Fruit fly (Drosophila melanogaster) whole organism, embryonic: ENCODE measurements around the gene CG7011.
A peak's percentile ranks its signal among the peaks of the same experiment; 100 is the strongest.

Source experiments
- ATbp ChIP-seq: fragments of 200-800 bp; sonication (Bioruptor generic); optimal IDR thresholded peaks from 2 replicates; lab custom pipeline; 2017; ENCODE audit warnings: missing biosample characterization, mild to moderate bottlenecking, missing genetic modification characterization, missing genetic modification reagents
- Abd-B ChIP-seq: fragments of 200-800 bp; sonication (Bioruptor generic); optimal IDR thresholded peaks from 2 replicates; lab custom pipeline; 2018; ENCODE audit warnings: missing biosample characterization, mild to moderate bottlenecking, missing genetic modification characterization, moderate library complexity
- Ada2b ChIP-seq: fragments of 200-800 bp; sonication (Bioruptor generic); IDR thresholded peaks from 2 replicates; pipeline ENCODE4 v1.3.6; 2022; ENCODE audit warnings: missing biosample characterization, missing genetic modification characterization
- Atf-2 ChIP-seq: fragments of 200-800 bp; sonication (Bioruptor generic); optimal IDR thresholded peaks from 2 replicates; lab custom pipeline; 2016; ENCODE audit warnings: missing biosample characterization, missing genetic modification characterization
- Atf6 ChIP-seq: fragments of 200-800 bp; sonication (Bioruptor generic); IDR thresholded peaks from 2 replicates; pipeline ENCODE4 v1.3.6; 2022; ENCODE audit warnings: missing biosample characterization, missing genetic modification characterization
- CG10267 ChIP-seq: fragments of 200-800 bp; sonication (Bioruptor generic); optimal IDR thresholded peaks from 2 replicates; lab custom pipeline; 2018; ENCODE audit warnings: missing biosample characterization, mild to moderate bottlenecking, missing genetic modification characterization, moderate library complexity
- CG10565 ChIP-seq: fragments of 200-800 bp; sonication (Bioruptor generic); optimal IDR thresholded peaks from 3 replicates; lab custom pipeline; 2016; ENCODE audit warnings: missing biosample characterization, mild to moderate bottlenecking, missing genetic modification characterization
- CG11247 ChIP-seq: fragments of 200-800 bp; sonication (Bioruptor generic); IDR thresholded peaks from 2 replicates; pipeline ENCODE4 v1.3.6; 2022; ENCODE audit warnings: missing biosample characterization, missing genetic modification characterization
- CG12744 ChIP-seq: fragments of 200-800 bp; sonication (Bioruptor generic); optimal IDR thresholded peaks from 2 replicates; lab custom pipeline; 2016; ENCODE audit warnings: missing biosample characterization, missing genetic modification characterization
- CG14667 ChIP-seq: fragments of 200-800 bp; sonication (Bioruptor generic); IDR thresholded peaks from 2 replicates; pipeline ENCODE4 v1.3.6; 2022; ENCODE audit warnings: missing biosample characterization, missing genetic modification characterization
- CG14710 ChIP-seq: fragments of 200-800 bp; sonication (Bioruptor generic); optimal IDR thresholded peaks from 3 replicates; lab custom pipeline; 2019; ENCODE audit warnings: missing biosample characterization, mild to moderate bottlenecking, missing genetic modification characterization, moderate library complexity
- CG1529 ChIP-seq: fragments of 200-800 bp; sonication (Bioruptor generic); optimal IDR thresholded peaks from 3 replicates; lab custom pipeline; 2018; ENCODE audit warnings: missing biosample characterization, missing genetic modification characterization
- CG1647 ChIP-seq: fragments of 200-800 bp; sonication (Bioruptor generic); optimal IDR thresholded peaks from 3 replicates; lab custom pipeline; 2016; ENCODE audit warnings: missing biosample characterization, missing genetic modification characterization
- CG16813 ChIP-seq: fragments of 200-800 bp; sonication (Bioruptor generic); IDR thresholded peaks from 3 replicates; pipeline ENCODE4 v1.3.6; 2022; ENCODE audit warnings: missing biosample characterization, missing genetic modification characterization; ENCODE audit not compliant: partially characterized antibody
- CG17186 ChIP-seq: fragments of 200-800 bp; sonication (Bioruptor generic); optimal IDR thresholded peaks from 3 replicates; lab custom pipeline; 2017; ENCODE audit warnings: missing biosample characterization, missing genetic modification reagents, missing genetic modification characterization
- CG17385 ChIP-seq: fragments of 200-800 bp; sonication (Bioruptor generic); optimal IDR thresholded peaks from 3 replicates; lab custom pipeline; 2018; ENCODE audit warnings: missing biosample characterization, mild to moderate bottlenecking, missing genetic modification characterization
- CG18011 ChIP-seq: fragments of 200-800 bp; sonication (Bioruptor generic); optimal IDR thresholded peaks from 2 replicates; lab custom pipeline; 2017; ENCODE audit warnings: missing biosample characterization, missing genetic modification characterization, mild to moderate bottlenecking, moderate library complexity, missing genotype
- CG2712 ChIP-seq: fragments of 200-800 bp; optimal IDR thresholded peaks from 3 replicates; lab custom pipeline; 2019; ENCODE audit warnings: missing biosample characterization, mild to moderate bottlenecking, missing genetic modification characterization, moderate library complexity
- CG3847 ChIP-seq: fragments of 200-800 bp; sonication (Bioruptor generic); IDR thresholded peaks from 2 replicates; pipeline ENCODE4 v1.3.6; 2022; ENCODE audit warnings: missing biosample characterization, missing genetic modification characterization
- CG4282 ChIP-seq: fragments of 200-800 bp; sonication (Bioruptor generic); optimal IDR thresholded peaks from 2 replicates; lab custom pipeline; 2016; ENCODE audit warnings: missing biosample characterization, missing genetic modification characterization
- CG7271 ChIP-seq: fragments of 200-800 bp; sonication (Bioruptor generic); optimal IDR thresholded peaks from 2 replicates; lab custom pipeline; 2018; ENCODE audit warnings: missing biosample characterization, mild to moderate bottlenecking, missing genetic modification characterization, moderate library complexity
- CG8359 ChIP-seq: fragments of 200-800 bp; sonication (Bioruptor generic); optimal IDR thresholded peaks from 2 replicates; lab custom pipeline; 2017; ENCODE audit warnings: missing biosample characterization, mild to moderate bottlenecking, missing genetic modification characterization, borderline replicate concordance
- Dek ChIP-seq: fragments of 200-800 bp; sonication (Bioruptor generic); optimal IDR thresholded peaks from 3 replicates; lab custom pipeline; 2019; ENCODE audit warnings: missing biosample characterization, mild to moderate bottlenecking, missing genetic modification characterization, moderate library complexity
- Dfd ChIP-seq, 2 experiments: fragments of >200 bp; optimal IDR thresholded peaks; 2 replicates each; lab custom pipeline; 2017; ENCODE audit warnings: missing biosample characterization in 2 of 2, missing genetic modification characterization in 2 of 2
- Dip2 ChIP-seq: fragments of 200-800 bp; sonication (Bioruptor generic); IDR thresholded peaks from 2 replicates; pipeline ENCODE4 v1.3.6; 2022; ENCODE audit warnings: missing biosample characterization, missing genetic modification characterization
- Dref ChIP-seq: fragments of 200-800 bp; sonication (Bioruptor generic); IDR thresholded peaks from 2 replicates; pipeline ENCODE4 v1.3.6; 2022; ENCODE audit warnings: missing biosample characterization, missing genetic modification characterization
- Fer1 ChIP-seq: fragments of 200-800 bp; sonication (Bioruptor generic); optimal IDR thresholded peaks from 2 replicates; lab custom pipeline; 2017; ENCODE audit warnings: missing biosample characterization, mild to moderate bottlenecking, missing genetic modification characterization
- GATAe ChIP-seq: fragments of 200-800 bp; sonication (Bioruptor generic); conservative IDR thresholded peaks from 2 replicates; pipeline ENCODE4 v1.3.6; 2022; ENCODE audit warnings: missing biosample characterization, missing genetic modification characterization
- H15 ChIP-seq: fragments of 200-800 bp; sonication (Bioruptor generic); IDR thresholded peaks from 3 replicates; pipeline ENCODE4 v1.3.6; 2022; ENCODE audit warnings: missing biosample characterization, missing genetic modification characterization
- Spps ChIP-seq: fragments of 200-800 bp; sonication (Bioruptor generic); optimal IDR thresholded peaks from 2 replicates; lab custom pipeline; 2018; ENCODE audit warnings: missing biosample characterization, mild to moderate bottlenecking, missing genetic modification characterization
- Sry-β ChIP-seq: fragments of 200-800 bp; sonication (Bioruptor generic); optimal IDR thresholded peaks from 2 replicates; lab custom pipeline; 2018; ENCODE audit warnings: missing biosample characterization, mild to moderate bottlenecking, missing genetic modification characterization, moderate library complexity
- YL-1 ChIP-seq: fragments of 200-800 bp; sonication (Bioruptor generic); optimal IDR thresholded peaks from 3 replicates; lab custom pipeline; 2017; ENCODE audit warnings: missing biosample characterization, mild to moderate bottlenecking, missing genetic modification characterization
- aop ChIP-seq: fragments of 200-800 bp; sonication (Bioruptor generic); IDR thresholded peaks from 2 replicates; pipeline ENCODE4 v1.3.6; 2022; ENCODE audit warnings: missing biosample characterization, missing genetic modification characterization
- ara ChIP-seq: fragments of 200-800 bp; sonication (Bioruptor generic); IDR thresholded peaks from 2 replicates; pipeline ENCODE4 v1.3.6; 2022; ENCODE audit warnings: missing biosample characterization, missing genetic modification characterization
- bcd ChIP-seq: fragments of 200-800 bp; sonication (Bioruptor generic); optimal IDR thresholded peaks from 2 replicates; lab custom pipeline; 2017; ENCODE audit warnings: missing biosample characterization, mild to moderate bottlenecking, missing genetic modification characterization
- bowl ChIP-seq: fragments of 200-800 bp; sonication (Bioruptor generic); IDR thresholded peaks from 2 replicates; pipeline ENCODE4 v1.3.6; 2022; ENCODE audit warnings: missing biosample characterization, missing genetic modification characterization
- ci ChIP-seq: fragments of 200-800 bp; sonication (Bioruptor generic); IDR thresholded peaks from 3 replicates; pipeline ENCODE4 v1.3.6; 2022; ENCODE audit warnings: missing biosample characterization, missing genetic modification characterization
- crp ChIP-seq, 2 experiments: fragments of 200-800 bp; sonication (Bioruptor generic); optimal IDR thresholded peaks; 2 replicates in 1 of 2; 3 replicates in 1 of 2; lab custom pipeline; 2017; ENCODE audit warnings: missing biosample characterization in 2 of 2, missing genetic modification characterization in 2 of 2, mild to moderate bottlenecking in 1 of 2, moderate library complexity in 1 of 2
- disco-r ChIP-seq: fragments of 200-800 bp; sonication (Bioruptor generic); optimal IDR thresholded peaks from 2 replicates; lab custom pipeline; 2016; ENCODE audit warnings: missing biosample characterization, missing genetic modification characterization
- eve ChIP-seq, 2 experiments: fragments of >200 bp; optimal IDR thresholded peaks; 2 replicates each; lab custom pipeline; 2017; ENCODE audit warnings: missing biosample characterization in 2 of 2, missing genetic modification characterization in 2 of 2
- fru ChIP-seq: fragments of >200 bp; optimal IDR thresholded peaks from 2 replicates; lab custom pipeline; 2017
- grau ChIP-seq: fragments of 200-800 bp; optimal IDR thresholded peaks from 3 replicates; lab custom pipeline; 2019; ENCODE audit warnings: missing biosample characterization, mild to moderate bottlenecking, missing genetic modification characterization, moderate library complexity
- oc ChIP-seq: fragments of 200-800 bp; sonication (Bioruptor generic); optimal IDR thresholded peaks from 2 replicates; lab custom pipeline; 2018; ENCODE audit warnings: missing biosample characterization, mild to moderate bottlenecking, missing genetic modification characterization, moderate library complexity
- pan ChIP-seq, 4 experiments: fragments of >200 bp in 3 of 4; fragments of 200-800 bp in 1 of 4; sonication (Bioruptor generic) in 1 of 4; optimal IDR thresholded peaks in 3 of 4; IDR thresholded peaks in 1 of 4; 2 replicates each; pipeline versions ENCODE4 v1.3.6 to Lab custom; 2017 to 2022; ENCODE audit warnings: missing biosample characterization in 2 of 4, missing genetic modification characterization in 2 of 4, mixed read lengths in 1 of 4
- pros ChIP-seq: fragments of 200-800 bp; sonication (Bioruptor generic); optimal IDR thresholded peaks from 3 replicates; lab custom pipeline; 2019; ENCODE audit warnings: missing biosample characterization, mild to moderate bottlenecking, missing genetic modification characterization, moderate library complexity
- run ChIP-seq: fragments of 200-800 bp; sonication (Bioruptor generic); optimal IDR thresholded peaks from 3 replicates; lab custom pipeline; 2018; ENCODE audit warnings: missing biosample characterization, mild to moderate bottlenecking, missing genetic modification characterization
- seq ChIP-seq: fragments of 200-800 bp; sonication (Bioruptor generic); IDR thresholded peaks from 2 replicates; pipeline ENCODE4 v1.3.6; 2022; ENCODE audit warnings: missing biosample characterization, missing genetic modification characterization
- wor ChIP-seq: fragments of 200-800 bp; sonication (Bioruptor generic); IDR thresholded peaks from 2 replicates; pipeline ENCODE4 v1.3.6; 2022; ENCODE audit warnings: missing biosample characterization, missing genetic modification characterization

Gene CG7011

dm6 chr3L:15146643-15147187 lies 16.7 kb downstream of the CG7011 start, which contains the start of gene FucTA (continued):
- TF ChIP-seq run, result no peak
- no peak for TF ChIP-seq ci (GFP tag; lab: Robert Waterston, UW)
- no peak for TF ChIP-seq CG4282 (GFP tag; lab: Kevin White, UChicago)
- TF ChIP-seq Ada2b (GFP tag; lab: Robert Waterston, UW), result no peak
- TF ChIP-seq YL-1, result no peak
- TF ChIP-seq pros (GFP tag; lab: Kevin White, UChicago), result peak; percentile 60
- TF ChIP-seq CG17186 (GFP tag; lab: Kevin White, UChicago), result no peak
- peak; percentile 63 for TF ChIP-seq seq (GFP tag; lab: Robert Waterston, UW)
- no peak for TF ChIP-seq CG1647 (GFP tag; lab: Kevin White, UChicago)
- no peak for TF ChIP-seq CG14710 (tag; lab: Kevin White, UChicago)
- TF ChIP-seq Atf6 (GFP tag; lab: Robert Waterston, UW), result no peak
- TF ChIP-seq oc, result no peak
- no peak for TF ChIP-seq CG10565 (GFP tag; lab: Kevin White, UChicago)
- no peak for TF ChIP-seq CG3847
- TF ChIP-seq Dek (tag; lab: Kevin White, UChicago), result no peak
- TF ChIP-seq Spps (tag; lab: Kevin White, UChicago), result no peak
- peak in 1 of 2 experiments; percentile 44 for TF ChIP-seq crp (GFP tag; optimal IDR thresholded peaks at IDR 0.05; lab: Kevin White, UChicago)
- no peak for TF ChIP-seq CG11247 (GFP tag; lab: Robert Waterston, UW)
- no peak for TF ChIP-seq CG2712 (tag; lab: Kevin White, UChicago)
- TF ChIP-seq CG17385 (GFP tag; lab: Kevin White, UChicago), result peak; percentile 50
- no peak for TF ChIP-seq Fer1 (GFP tag; lab: Kevin White, UChicago)
- no peak for TF ChIP-seq Sry-β (GFP tag; lab: Kevin White, UChicago)

DNA sequence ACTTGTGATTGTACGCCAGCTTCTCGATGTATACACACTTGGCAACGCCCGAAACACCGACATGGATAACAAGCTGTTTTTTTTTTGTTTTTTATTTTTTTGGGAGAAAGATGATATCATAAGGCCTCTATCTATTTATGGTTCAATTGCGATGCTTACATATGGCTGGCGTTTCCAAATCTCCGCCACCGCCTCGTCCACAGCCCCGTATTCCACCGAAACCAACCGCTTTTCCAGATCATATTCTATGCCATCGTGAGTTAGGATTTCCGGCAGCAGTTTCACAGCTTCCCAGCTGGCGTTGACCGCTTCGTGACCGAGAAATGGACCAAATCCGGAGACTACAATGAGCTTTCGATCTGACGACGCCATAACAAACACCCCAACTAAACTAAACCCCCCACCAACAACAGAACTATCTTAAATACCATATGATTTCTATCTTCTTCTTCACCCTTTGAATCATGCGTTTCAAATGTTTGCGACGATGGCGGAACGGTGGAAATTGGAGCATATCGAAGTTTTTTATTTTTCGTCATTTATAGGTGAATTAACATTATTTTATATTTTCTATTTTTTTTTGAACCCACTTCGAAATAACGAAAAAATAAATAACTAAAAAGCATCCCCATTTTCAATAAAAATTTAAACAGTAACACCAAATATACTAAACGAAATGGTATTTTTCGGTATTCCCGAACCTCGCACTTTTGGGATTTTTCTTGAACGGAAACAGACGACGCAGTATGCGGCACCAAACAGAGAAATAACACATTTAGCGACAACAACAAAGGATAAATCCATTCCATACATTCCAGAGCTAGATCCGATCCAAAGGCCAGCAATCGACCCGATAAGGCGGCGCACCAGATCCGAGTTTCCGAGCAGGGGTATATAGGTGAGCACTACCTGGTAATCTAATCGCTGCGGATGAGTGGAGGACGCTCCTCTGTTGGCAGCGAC lies 19.5 kb downstream of the CG7011 start, which contains the start of the genes CG32147 and Pex3:
Gene CG32147, minus strand, starts transcription at position 422 of the 963 bp plus-strand sequence.
Gene Pex3, plus strand, starts transcription at position 718 of the 963 bp plus-strand sequence.
- no peak for TF ChIP-seq disco-r (GFP tag; lab: Kevin White, UChicago)
- peak; percentile 36; the same call in 1 of the 2 replicates for TF ChIP-seq GATAe (GFP tag; lab: Robert Waterston, UW)
- TF ChIP-seq ara (GFP tag; lab: Robert Waterston, UW), result no peak
- peak; percentile 59 for TF ChIP-seq CG10267 (tag; lab: Kevin White, UChicago)
- TF ChIP-seq pan (optimal IDR thresholded peaks at IDR 0.05; lab: Kevin White, UChicago), result no peak
- TF ChIP-seq pan (GFP tag; optimal IDR thresholded peaks at IDR 0.05 in 1 of 2, IDR thresholded peaks at IDR 0.05 in 1 of 2), result no peak
- TF ChIP-seq CG7271 (tag; lab: Kevin White, UChicago), result no peak
- no peak for TF ChIP-seq CG8359 (GFP tag; lab: Kevin White, UChicago)
- TF ChIP-seq Dref (GFP tag; lab: Robert Waterston, UW), result no peak
- no peak for TF ChIP-seq wor (GFP tag; lab: Robert Waterston, UW)
- TF ChIP-seq CG16813 (GFP tag; lab: Robert Waterston, UW), result 0 out of 3 replicates have a peak, but pooled peaks have one; percentile 10
- TF ChIP-seq Dfd (GFP tag; optimal IDR thresholded peaks at IDR 0.05; lab: Kevin White, UChicago), result no peak
- no peak for TF ChIP-seq aop
- TF ChIP-seq Dip2 (GFP tag; lab: Robert Waterston, UW), result no peak
- TF ChIP-seq fru (lab: Kevin White, UChicago), result no peak
- no peak for TF ChIP-seq CG1529 (GFP tag; lab: Kevin White, UChicago)
- no peak for TF ChIP-seq Abd-B
- no peak for TF ChIP-seq bowl (GFP tag; lab: Robert Waterston, UW)
- no peak for TF ChIP-seq Fer1 (GFP tag; lab: Kevin White, UChicago)
- TF ChIP-seq ATbp (GFP tag; lab: Kevin White, UChicago), result no peak
- TF ChIP-seq CG12744, result no peak
- TF ChIP-seq grau (tag; lab: Kevin White, UChicago), result no peak
- TF ChIP-seq bcd (GFP tag; lab: Kevin White, UChicago), result no peak
- TF ChIP-seq Atf-2 (GFP tag; lab: Kevin White, UChicago), result no peak
- no peak for TF ChIP-seq H15 (GFP tag; lab: Robert Waterston, UW)
- TF ChIP-seq CG14667 (GFP tag; lab: Robert Waterston, UW), result no peak
- TF ChIP-seq eve (GFP tag; optimal IDR thresholded peaks at IDR 0.05; lab: Kevin White, UChicago), result no peak
- no peak for TF ChIP-seq CG18011 (GFP tag; lab: Kevin White, UChicago)
